Fruit fly (Drosophila melanogaster) whole organism, embryonic: Measurements from ENCODE around the gene CG10353.

ENCODE experiments used
- ATbp ChIP-seq: fragments of 200-800 bp; sonication (Bioruptor generic); optimal IDR thresholded peaks from 2 replicates; lab custom pipeline; 2017; ENCODE audit warnings: missing biosample characterization, mild to moderate bottlenecking, missing genetic modification characterization, missing genetic modification reagents
- Adf1 ChIP-seq: fragments of 200-800 bp; sonication (Bioruptor generic); IDR thresholded peaks from 2 replicates; pipeline ENCODE4 v1.3.6; 2022; ENCODE audit warnings: missing biosample characterization, missing genetic modification characterization
- CG10654 ChIP-seq: fragments of 200-800 bp; sonication (Bioruptor generic); optimal IDR thresholded peaks from 2 replicates; lab custom pipeline; 2016; ENCODE audit warnings: missing biosample characterization, missing genetic modification characterization
- CG10959 ChIP-seq: fragments of 200-800 bp; sonication (Bioruptor generic); IDR thresholded peaks from 2 replicates; pipeline ENCODE4 v1.3.6; 2022; ENCODE audit warnings: missing biosample characterization, missing genetic modification characterization
- CG11085 ChIP-seq: fragments of 200-800 bp; sonication (Bioruptor generic); IDR thresholded peaks from 2 replicates; pipeline ENCODE4 v1.3.6; 2022; ENCODE audit warnings: missing biosample characterization, missing genetic modification characterization
- CG12659 ChIP-seq: fragments of 200-800 bp; sonication (Bioruptor generic); optimal IDR thresholded peaks from 3 replicates; lab custom pipeline; 2017; ENCODE audit warnings: mild to moderate bottlenecking, missing biosample characterization, missing genetic modification reagents, missing genetic modification characterization
- CG13123 ChIP-seq: fragments of 200-800 bp; sonication (Bioruptor generic); optimal IDR thresholded peaks from 2 replicates; lab custom pipeline; 2016; ENCODE audit warnings: missing biosample characterization, missing genetic modification characterization
- CG13296 ChIP-seq: fragments of 200-800 bp; sonication (Bioruptor generic); optimal IDR thresholded peaks from 3 replicates; lab custom pipeline; 2018; ENCODE audit warnings: missing biosample characterization, mild to moderate bottlenecking, missing genetic modification characterization
- CG14441 ChIP-seq: fragments of 200-800 bp; sonication (Bioruptor generic); IDR thresholded peaks from 2 replicates; pipeline ENCODE4 v1.3.6; 2022; ENCODE audit warnings: missing biosample characterization, missing genetic modification characterization
- CG15479 ChIP-seq: fragments of 200-800 bp; sonication (Bioruptor generic); optimal IDR thresholded peaks from 3 replicates; lab custom pipeline; 2019; ENCODE audit warnings: missing biosample characterization, mild to moderate bottlenecking, missing genetic modification characterization, moderate library complexity
- CG18599 ChIP-seq: fragments of 200-800 bp; sonication (Bioruptor generic); optimal IDR thresholded peaks from 3 replicates; lab custom pipeline; 2017; ENCODE audit warnings: missing biosample characterization, missing genetic modification characterization, mild to moderate bottlenecking, moderate library complexity, missing genetic modification reagents
- CG31441 ChIP-seq: fragments of 200-800 bp; sonication (Bioruptor generic); IDR thresholded peaks from 2 replicates; pipeline ENCODE4 v1.3.6; 2022; ENCODE audit warnings: missing biosample characterization, missing genetic modification characterization
- CG4404 ChIP-seq: fragments of 200-800 bp; sonication (Bioruptor generic); IDR thresholded peaks from 2 replicates; pipeline ENCODE4 v1.3.6; 2022; ENCODE audit warnings: missing biosample characterization, missing genetic modification characterization
- CG4617 ChIP-seq: fragments of 200-800 bp; sonication (Bioruptor generic); optimal IDR thresholded peaks from 3 replicates; lab custom pipeline; 2016; ENCODE audit warnings: missing biosample characterization, missing genetic modification characterization, borderline replicate concordance
- CG6272 ChIP-seq: fragments of 200-800 bp; sonication (Bioruptor generic); IDR thresholded peaks from 2 replicates; pipeline ENCODE4 v1.3.6; 2022; ENCODE audit warnings: missing biosample characterization, missing genetic modification characterization
- CG8359 ChIP-seq: fragments of 200-800 bp; sonication (Bioruptor generic); optimal IDR thresholded peaks from 2 replicates; lab custom pipeline; 2017; ENCODE audit warnings: missing biosample characterization, mild to moderate bottlenecking, missing genetic modification characterization, borderline replicate concordance
- CHES-1-like ChIP-seq: fragments of 200-800 bp; sonication (Bioruptor generic); optimal IDR thresholded peaks from 2 replicates; lab custom pipeline; 2016; ENCODE audit warnings: missing biosample characterization, missing genetic modification characterization
- CkIIα-i1 ChIP-seq: fragments of 200-800 bp; sonication (Bioruptor generic); IDR thresholded peaks from 2 replicates; pipeline ENCODE4 v1.3.6; 2022; ENCODE audit warnings: missing biosample characterization, missing genetic modification characterization
- Deaf1 ChIP-seq: fragments of 200-800 bp; optimal IDR thresholded peaks from 3 replicates; lab custom pipeline; 2019; ENCODE audit warnings: missing biosample characterization, mild to moderate bottlenecking, missing genetic modification characterization, moderate library complexity
- E2f1 ChIP-seq: fragments of 200-800 bp; sonication (Bioruptor generic); IDR thresholded peaks from 2 replicates; pipeline ENCODE4 v1.3.6; 2022; ENCODE audit warnings: missing biosample characterization, missing genetic modification characterization
- HLH54F ChIP-seq: fragments of 200-800 bp; sonication (Bioruptor generic); optimal IDR thresholded peaks from 3 replicates; lab custom pipeline; 2016; ENCODE audit warnings: missing biosample characterization, missing genetic modification characterization
- HLHmδ ChIP-seq: fragments of 200-800 bp; sonication (Bioruptor generic); optimal IDR thresholded peaks from 2 replicates; lab custom pipeline; 2018; ENCODE audit warnings: missing biosample characterization, mild to moderate bottlenecking, missing genetic modification characterization, moderate library complexity
- HmgZ ChIP-seq: fragments of 200-800 bp; sonication (Bioruptor generic); optimal IDR thresholded peaks from 2 replicates; lab custom pipeline; 2018; ENCODE audit warnings: missing biosample characterization, mild to moderate bottlenecking, missing genetic modification characterization
- Lhr ChIP-seq: fragments of 200-800 bp; sonication (Bioruptor generic); optimal IDR thresholded peaks from 3 replicates; lab custom pipeline; 2017; ENCODE audit warnings: mild to moderate bottlenecking, missing biosample characterization, missing genetic modification reagents, missing genetic modification characterization
- Nf-YA ChIP-seq: fragments of 200-800 bp; sonication (Bioruptor generic); IDR thresholded peaks from 2 replicates; pipeline ENCODE4 v1.3.6; 2022; ENCODE audit warnings: missing biosample characterization, missing genetic modification characterization
- Sox102F ChIP-seq: fragments of 200-800 bp; sonication (Bioruptor generic); optimal IDR thresholded peaks from 2 replicates; lab custom pipeline; 2018; ENCODE audit warnings: missing biosample characterization, mild to moderate bottlenecking, missing genetic modification characterization, moderate library complexity
- Sry-δ ChIP-seq: fragments of 200-800 bp; sonication (Bioruptor generic); optimal IDR thresholded peaks from 2 replicates; lab custom pipeline; 2016; ENCODE audit warnings: missing biosample characterization, missing genetic modification characterization
- ac ChIP-seq: fragments of 200-800 bp; sonication (Bioruptor generic); optimal IDR thresholded peaks from 3 replicates; lab custom pipeline; 2017; ENCODE audit warnings: missing biosample characterization, mild to moderate bottlenecking, missing genetic modification characterization
- bsh ChIP-seq, 2 experiments: fragments of 200-800 bp; sonication (Bioruptor generic); optimal IDR thresholded peaks; 2 replicates each; lab custom pipeline; 2017 to 2018; ENCODE audit warnings: mild to moderate bottlenecking in 2 of 2, missing biosample characterization in 2 of 2, missing genetic modification characterization in 2 of 2, moderate library complexity in 1 of 2
- cg ChIP-seq: fragments of 200-800 bp; sonication (Bioruptor generic); optimal IDR thresholded peaks from 3 replicates; lab custom pipeline; 2019; ENCODE audit warnings: missing biosample characterization, mild to moderate bottlenecking, missing genetic modification characterization, moderate library complexity
- chm ChIP-seq: fragments of 200-800 bp; sonication (Bioruptor generic); IDR thresholded peaks from 2 replicates; pipeline ENCODE4 v1.3.6; 2022; ENCODE audit warnings: missing biosample characterization, missing genetic modification characterization
- esg ChIP-seq: fragments of 200-800 bp; sonication (Bioruptor generic); conservative IDR thresholded peaks from 2 replicates; pipeline ENCODE4 v1.3.6; 2022; ENCODE audit warnings: missing biosample characterization, missing genetic modification characterization
- gcm ChIP-seq: fragments of 200-800 bp; sonication (Bioruptor generic); optimal IDR thresholded peaks from 2 replicates; lab custom pipeline; 2019; ENCODE audit warnings: missing biosample characterization, mild to moderate bottlenecking, missing genetic modification characterization, moderate library complexity
- gem ChIP-seq: fragments of 200-800 bp; sonication (Bioruptor generic); optimal IDR thresholded peaks from 2 replicates; lab custom pipeline; 2019; ENCODE audit warnings: missing biosample characterization, mild to moderate bottlenecking, missing genetic modification characterization, moderate library complexity
- insv ChIP-seq, 2 experiments: fragments of 200-800 bp; sonication (Bioruptor generic); optimal IDR thresholded peaks; 3 replicates each; lab custom pipeline; 2016 to 2018; ENCODE audit warnings: missing biosample characterization in 2 of 2, missing genetic modification characterization in 2 of 2
- luna ChIP-seq: fragments of 200-800 bp; sonication (Bioruptor generic); optimal IDR thresholded peaks from 2 replicates; lab custom pipeline; 2016; ENCODE audit warnings: missing biosample characterization, missing genetic modification characterization
- nerfin-2 ChIP-seq: fragments of 200-800 bp; sonication (Bioruptor generic); IDR thresholded peaks from 2 replicates; pipeline ENCODE4 v1.3.6; 2022; ENCODE audit warnings: missing biosample characterization, missing genetic modification characterization; ENCODE audit not compliant: partially characterized antibody
- pfk ChIP-seq: fragments of 200-800 bp; sonication (Bioruptor generic); optimal IDR thresholded peaks from 2 replicates; lab custom pipeline; 2018; ENCODE audit warnings: missing biosample characterization, mild to moderate bottlenecking, missing genetic modification characterization, moderate library complexity
- phol ChIP-seq: fragments of 200-800 bp; sonication (Bioruptor generic); optimal IDR thresholded peaks from 3 replicates; lab custom pipeline; 2018; ENCODE audit warnings: missing biosample characterization, mild to moderate bottlenecking, missing genetic modification characterization, moderate library complexity
- pita ChIP-seq: fragments of 200-800 bp; sonication (Bioruptor generic); optimal IDR thresholded peaks from 2 replicates; lab custom pipeline; 2017; ENCODE audit warnings: missing biosample characterization, mild to moderate bottlenecking, missing genetic modification characterization
- schlank ChIP-seq: fragments of 200-800 bp; sonication (Bioruptor generic); optimal IDR thresholded peaks from 2 replicates; lab custom pipeline; 2018; ENCODE audit warnings: missing biosample characterization, mild to moderate bottlenecking, missing genetic modification characterization
- scrt ChIP-seq: fragments of 200-800 bp; sonication (Bioruptor generic); optimal IDR thresholded peaks from 2 replicates; lab custom pipeline; 2018; ENCODE audit warnings: missing biosample characterization, mild to moderate bottlenecking, missing genetic modification characterization, moderate library complexity
- sd ChIP-seq: fragments of 200-800 bp; sonication (Bioruptor generic); optimal IDR thresholded peaks from 3 replicates; lab custom pipeline; 2018; ENCODE audit warnings: missing biosample characterization, mild to moderate bottlenecking, missing genetic modification characterization, moderate library complexity
- sens ChIP-seq: fragments of 200-800 bp; sonication (Bioruptor generic); peaks from one replicate; lab custom pipeline; 2016; ENCODE audit warnings: missing biosample characterization, missing genetic modification characterization
- seq ChIP-seq: fragments of 200-800 bp; sonication (Bioruptor generic); IDR thresholded peaks from 2 replicates; pipeline ENCODE4 v1.3.6; 2022; ENCODE audit warnings: missing biosample characterization, missing genetic modification characterization
- sob ChIP-seq: fragments of 200-800 bp; sonication (Bioruptor generic); IDR thresholded peaks from 2 replicates; pipeline ENCODE4 v1.3.6; 2022; ENCODE audit warnings: missing biosample characterization, missing genetic modification characterization
- sug ChIP-seq: fragments of 200-800 bp; optimal IDR thresholded peaks from 2 replicates; lab custom pipeline; 2019; ENCODE audit warnings: missing biosample characterization, mild to moderate bottlenecking, missing genetic modification characterization, moderate library complexity
- vnd ChIP-seq: fragments of 200-800 bp; sonication (Bioruptor generic); IDR thresholded peaks from 3 replicates; pipeline ENCODE4 v1.3.6; 2022; ENCODE audit warnings: missing biosample characterization, missing genetic modification characterization; ENCODE audit not compliant: partially characterized antibody

Gene CG10353

dm6 chrX:11857522-11858438, 29.2 kb downstream of the CG10353 start (continued):
- TF ChIP-seq CG31441 (GFP tag; lab: Robert Waterston, UW) (peak; percentile 91), scrt (peak; percentile 35), gem (peak; percentile 85), sens (GFP tag; lab: Kevin White, UChicago) (peak; percentile 98), pita (GFP tag; lab: Kevin White, UChicago) (no peak), CG8359 (GFP tag; lab: Kevin White, UChicago) (peak; percentile 71), phol (peak; percentile 78), pfk (no peak), Lhr (GFP tag; lab: Kevin White, UChicago) (peak; percentile 42), insv (GFP tag; optimal IDR thresholded peaks at IDR 0.05; lab: Kevin White, UChicago) (no peak), Adf1 (GFP tag; lab: Robert Waterston, UW) (no peak), CG14441 (GFP tag; lab: Robert Waterston, UW) (peak; percentile 86), CG15479 (GFP tag; lab: Kevin White, UChicago) (no peak), HLH54F (GFP tag; lab: Kevin White, UChicago) (peak; percentile 1), CG6272 (GFP tag; lab: Robert Waterston, UW) (peak; percentile 74), bsh (GFP tag; optimal IDR thresholded peaks at IDR 0.05; lab: Kevin White, UChicago) (peak; percentile 66 to 85), seq (GFP tag; lab: Robert Waterston, UW) (0 out of 2 replicates have a peak, but pooled peaks have one; percentile 17), nerfin-2 (GFP tag; lab: Robert Waterston, UW) (no peak), vnd (GFP tag; lab: Robert Waterston, UW) (no peak), CG13296 (peak; percentile 27), CG4404 (GFP tag; lab: Robert Waterston, UW) (0 out of 2 replicates have a peak, but pooled peaks have one; percentile 39), CG13123 (GFP tag; lab: Kevin White, UChicago) (no peak), CG18599 (GFP tag; lab: Kevin White, UChicago) (peak; percentile 62), HmgZ (peak; percentile 34), CG11085 (GFP tag; lab: Robert Waterston, UW) (peak; percentile 62), CG4617 (no peak), Deaf1 (tag; lab: Kevin White, UChicago) (no peak), esg (GFP tag; lab: Robert Waterston, UW) (peak; percentile 51), Sox102F (GFP tag; lab: Kevin White, UChicago) (peak; percentile 84), E2f1 (GFP tag; lab: Robert Waterston, UW) (peak; percentile 70), CkIIα-i1 (GFP tag; lab: Robert Waterston, UW) (no peak), CG10654 (peak; percentile 34), CHES-1-like (GFP tag; lab: Kevin White, UChicago) (no peak), ac (GFP tag; lab: Kevin White, UChicago) (peak; percentile 12), ATbp (peak; percentile 69), Nf-YA (GFP tag; lab: Robert Waterston, UW) (peak; percentile 41; the same call in 1 of the 2 replicates), sd (tag; lab: Kevin White, UChicago) (no peak), luna (GFP tag; lab: Kevin White, UChicago) (peak; percentile 25), CG12659 (GFP tag; lab: Kevin White, UChicago) (peak; percentile 64), Sry-δ (GFP tag; lab: Kevin White, UChicago) (no peak), schlank (no peak), gcm (GFP tag; lab: Kevin White, UChicago) (peak; percentile 67), cg (GFP tag; lab: Kevin White, UChicago) (no peak), sug (tag; lab: Kevin White, UChicago) (peak; percentile 60), chm (GFP tag; lab: Robert Waterston, UW) (peak; percentile 56), CG10959 (GFP tag; lab: Robert Waterston, UW) (peak; percentile 54; the same call in 1 of the 2 replicates), HLHmδ (GFP tag; lab: Kevin White, UChicago) (no peak), sob (peak; percentile 81)
